Worm (Caenorhabditis elegans): Measurements from ENCODE around the gene ZK662.6.

Gene ZK662.6

ce11 chrX:15706108-15706676 is 12.2 kb upstream of the ZK662.6 start (continued):
- TF ChIP-seq isw-1 (GFP tag; IDR thresholded peaks at IDR 0.05) (no peak), snu-23 (GFP tag; optimal IDR thresholded peaks at IDR 0.05) (peak; percentile 57), nhr-19 (GFP tag; conservative IDR thresholded peaks at IDR 0.05) (peak; percentile 43), lin-35 (GFP tag; optimal IDR thresholded peaks at IDR 0.05) (peak in 1 of 2 experiments; percentile 57), nhr-12 (tag; optimal IDR thresholded peaks at IDR 0.05) (no peak), fkh-8 (tag; optimal IDR thresholded peaks at IDR 0.05) (no peak), nhr-85 (tag) (peak; percentile 97), egl-27 (tag; optimal IDR thresholded peaks at IDR 0.05) (no peak), pag-3 (tag; optimal IDR thresholded peaks at IDR 0.05; ENCODE audit: borderline replicate concordance, insufficient read depth) (no peak), ceh-88 (GFP tag; IDR thresholded peaks at IDR 0.05) (no peak), snpc-4 (tag; optimal IDR thresholded peaks at IDR 0.05) (no peak), mdl-1 (tag; optimal IDR thresholded peaks at IDR 0.05) (peak in 1 of 2 experiments; percentile 62), sox-4 (tag; optimal IDR thresholded peaks at IDR 0.05) (no peak), lin-15B (tag; optimal IDR thresholded peaks at IDR 0.05) (no peak), fkh-4 (tag; optimal IDR thresholded peaks at IDR 0.05; ENCODE audit: borderline replicate concordance) (no peak), ceh-82 (tag; optimal IDR thresholded peaks at IDR 0.05) (no peak), fkh-10 (GFP tag; optimal IDR thresholded peaks at IDR 0.05) (no peak), ceh-63 (GFP tag; optimal IDR thresholded peaks at IDR 0.05) (no peak), mep-1 (tag; optimal IDR thresholded peaks at IDR 0.05) (peak; percentile 17), efl-3 (GFP tag; optimal IDR thresholded peaks at IDR 0.05) (no peak), egl-13 (tag; optimal IDR thresholded peaks at IDR 0.05) (no peak), sptf-1 (tag; optimal IDR thresholded peaks at IDR 0.05) (no peak), dpl-1 (GFP tag; optimal IDR thresholded peaks at IDR 0.05) (no peak), aha-1 (tag; optimal IDR thresholded peaks at IDR 0.05) (no peak), ztf-4 (tag; optimal IDR thresholded peaks at IDR 0.05) (no peak), lsy-2 (tag; optimal IDR thresholded peaks at IDR 0.05) (peak; percentile 8 to 38), C04F5.9 (tag; optimal IDR thresholded peaks at IDR 0.05) (no peak), ztf-11 (tag; optimal IDR thresholded peaks at IDR 0.05) (no peak), lir-3 (tag; optimal IDR thresholded peaks at IDR 0.05; ENCODE audit: poor library complexity) (no peak), elt-3 (tag; optimal IDR thresholded peaks at IDR 0.05) (peak in 2 of 6 experiments; percentile 58 to 71), lin-39 (tag; optimal IDR thresholded peaks at IDR 0.05) (no peak), rnt-1 (tag; optimal IDR thresholded peaks at IDR 0.05) (peak; percentile 23), pqm-1 (tag; optimal IDR thresholded peaks at IDR 0.05) (no peak), xbp-1 (tag; optimal IDR thresholded peaks at IDR 0.05) (peak; percentile 6), unc-62 (GFP tag; optimal IDR thresholded peaks at IDR 0.05) (no peak), Y116A8C.19 (tag; optimal IDR thresholded peaks at IDR 0.05; ENCODE audit: borderline replicate concordance) (no peak), jun-1 (tag; optimal IDR thresholded peaks at IDR 0.05) (no peak), unc-130 (tag; optimal IDR thresholded peaks at IDR 0.05) (peak; percentile 49), zag-1 (tag; optimal IDR thresholded peaks at IDR 0.05) (no peak), ets-5 (GFP tag; IDR thresholded peaks at IDR 0.05) (no peak), lin-14 (GFP tag; optimal IDR thresholded peaks at IDR 0.05) (peak; percentile 72), hlh-4 (tag; optimal IDR thresholded peaks at IDR 0.05) (no peak)

- TF ChIP-seq ces-1 (GFP tag; optimal IDR thresholded peaks at IDR 0.05) = no peak
- peak; percentile 92 for TF ChIP-seq tbx-2 (tag; optimal IDR thresholded peaks at IDR 0.05)
- no peak for TF ChIP-seq pqm-1 (tag; optimal IDR thresholded peaks at IDR 0.05)
- peak; percentile 49 for TF ChIP-seq mef-2 (tag; optimal IDR thresholded peaks at IDR 0.05)
- TF ChIP-seq nhr-84 (tag; optimal IDR thresholded peaks at IDR 0.05) = no peak
- TF ChIP-seq pax-3 (tag; optimal IDR thresholded peaks at IDR 0.05) = peak; percentile 66
- TF ChIP-seq mdl-1 (tag; optimal IDR thresholded peaks at IDR 0.05) = peak in 1 of 2 experiments; percentile 90
- TF ChIP-seq mab-9 (GFP tag; IDR thresholded peaks at IDR 0.05) = 0 out of 2 replicates have a peak, but pooled peaks have one; percentile 24
- TF ChIP-seq sox-4 (tag; optimal IDR thresholded peaks at IDR 0.05) = peak; percentile 87
- TF ChIP-seq grh-1 (GFP tag; IDR thresholded peaks at IDR 0.05) = peak; percentile 44; the same call in 1 of the 2 replicates
- peak; percentile 88 for TF ChIP-seq nhr-47 (tag; optimal IDR thresholded peaks at IDR 0.05)
- peak; percentile 87 for TF ChIP-seq unc-86 (tag; optimal IDR thresholded peaks at IDR 0.05)
- TF ChIP-seq sup-37 (GFP tag; optimal IDR thresholded peaks at IDR 0.05) = peak; percentile 43
- no peak for TF ChIP-seq F16B12.6 (tag; optimal IDR thresholded peaks at IDR 0.05)
Measured at ce11 chrX:15707366-15707892, 11.0 kb upstream of the ZK662.6 start.

Measured in whole organism, L1 larva.